Worm (Caenorhabditis elegans) whole organism, L2 larva: ENCODE data around the gene C17H12.11.

Experiments used
- C34F6.9 ChIP-seq: fragments of 150-350 bp; optimal IDR thresholded peaks from 2 replicates; lab custom pipeline; 2014; ENCODE audit warnings: missing biosample characterization, missing genetic modification characterization
- F13H6.1 ChIP-seq: sonication (generic microtip); optimal IDR thresholded peaks from 2 replicates; lab custom pipeline; 2016; ENCODE audit warnings: missing genetic modification characterization, missing compliant biosample characterization
- R02D3.7 ChIP-seq: fragments of 150-350 bp; optimal IDR thresholded peaks from 2 replicates; lab custom pipeline; 2014; ENCODE audit warnings: missing biosample characterization, missing genetic modification characterization
- Y55F3AM.14 ChIP-seq: fragments of 200-800 bp; sonication (Bioruptor generic); optimal IDR thresholded peaks from 2 replicates; lab custom pipeline; 2018; ENCODE audit warnings: mild to moderate bottlenecking, missing genetic modification characterization, missing compliant biosample characterization
- ZK546.5 ChIP-seq: sonication (generic microtip); optimal IDR thresholded peaks from 2 replicates; lab custom pipeline; 2017; ENCODE audit warnings: missing biosample characterization, missing genetic modification characterization
- alr-1 ChIP-seq: fragments of 150-350 bp; optimal IDR thresholded peaks from 2 replicates; lab custom pipeline; 2014; ENCODE audit warnings: missing biosample characterization, missing genetic modification characterization
- aly-2 ChIP-seq: fragments of 150-350 bp; optimal IDR thresholded peaks from 2 replicates; lab custom pipeline; 2014; ENCODE audit warnings: missing biosample characterization, missing genetic modification characterization
- ama-1 ChIP-seq: fragments of 150-350 bp; optimal IDR thresholded peaks from 2 replicates; lab custom pipeline; 2018; ENCODE audit warnings: inconsistent platforms
- blmp-1 ChIP-seq: sonication (generic microtip); optimal IDR thresholded peaks from 2 replicates; lab custom pipeline; 2017; ENCODE audit warnings: missing genetic modification characterization, mild to moderate bottlenecking, missing compliant biosample characterization, antibody characterized with exemption, moderate library complexity; ENCODE audit not compliant: insufficient read depth
- ceh-16 ChIP-seq: fragments of 150-350 bp; optimal IDR thresholded peaks from 2 replicates; lab custom pipeline; 2014; ENCODE audit warnings: missing biosample characterization, missing genetic modification characterization
- ceh-82 ChIP-seq: fragments of 150-350 bp; optimal IDR thresholded peaks from 2 replicates; lab custom pipeline; 2014; ENCODE audit warnings: missing biosample characterization, missing genetic modification characterization
- crh-2 ChIP-seq: sonication (generic microtip); optimal IDR thresholded peaks from 2 replicates; lab custom pipeline; 2017; ENCODE audit warnings: missing biosample characterization, missing genetic modification characterization
- dmd-4 ChIP-seq: sonication (generic microtip); optimal IDR thresholded peaks from 2 replicates; lab custom pipeline; 2017; ENCODE audit warnings: missing biosample characterization, missing genetic modification characterization
- egl-27 ChIP-seq: sonication (generic microtip); optimal IDR thresholded peaks from 3 replicates; lab custom pipeline; 2017; ENCODE audit warnings: missing biosample characterization, missing genetic modification reagents, missing genetic modification characterization
- elt-1 ChIP-seq: fragments of 150-350 bp; optimal IDR thresholded peaks from 2 replicates; lab custom pipeline; 2014; ENCODE audit warnings: missing biosample characterization, missing genetic modification characterization
- elt-3 ChIP-seq: sonication (generic microtip); optimal IDR thresholded peaks from 2 replicates; lab custom pipeline; 2017; ENCODE audit warnings: missing biosample characterization, missing genetic modification characterization
- fos-1 ChIP-seq: fragments of 150-350 bp; optimal IDR thresholded peaks from 2 replicates; lab custom pipeline; 2014; ENCODE audit warnings: missing biosample characterization, missing genetic modification characterization
- gmeb-1 ChIP-seq: fragments of 150-350 bp; optimal IDR thresholded peaks from 2 replicates; lab custom pipeline; 2014; ENCODE audit warnings: missing biosample characterization, missing genetic modification characterization
- lin-13 ChIP-seq: fragments of 150-350 bp; optimal IDR thresholded peaks from 2 replicates; lab custom pipeline; 2014; ENCODE audit warnings: missing biosample characterization, missing genetic modification reagents, missing genetic modification characterization
- lsy-2 ChIP-seq, 2 experiments: fragments of 150-350 bp in 1 of 2; sonication (generic microtip) in 1 of 2; optimal IDR thresholded peaks; 2 replicates each; lab custom pipeline; 2014 to 2017; ENCODE audit warnings: missing biosample characterization in 2 of 2, missing genetic modification characterization in 2 of 2
- mab-5 ChIP-seq: fragments of 150-350 bp; optimal IDR thresholded peaks from 2 replicates; lab custom pipeline; 2014; ENCODE audit warnings: missing biosample characterization, missing genetic modification characterization
- mbf-1 ChIP-seq: sonication (generic microtip); optimal IDR thresholded peaks from 2 replicates; lab custom pipeline; 2017; ENCODE audit warnings: missing biosample characterization, missing genetic modification characterization
- mdl-1 ChIP-seq, 2 experiments: fragments of 150-350 bp in 1 of 2; sonication (generic microtip) in 1 of 2; optimal IDR thresholded peaks; 2 replicates each; lab custom pipeline; 2017; ENCODE audit warnings: missing biosample characterization in 2 of 2, missing genetic modification characterization in 2 of 2
- nhr-10 ChIP-seq: sonication (generic microtip); optimal IDR thresholded peaks from 2 replicates; lab custom pipeline; 2017; ENCODE audit warnings: missing biosample characterization, missing genetic modification characterization
- nhr-12 ChIP-seq: fragments of 150-350 bp; optimal IDR thresholded peaks from 2 replicates; lab custom pipeline; 2014; ENCODE audit warnings: missing biosample characterization, missing genetic modification characterization
- nhr-129 ChIP-seq: fragments of 150-350 bp; optimal IDR thresholded peaks from 2 replicates; lab custom pipeline; 2014; ENCODE audit warnings: missing biosample characterization, missing genetic modification characterization
- nhr-21 ChIP-seq: fragments of 150-350 bp; optimal IDR thresholded peaks from 2 replicates; lab custom pipeline; 2014; ENCODE audit warnings: missing biosample characterization, missing genetic modification characterization
- nhr-23 ChIP-seq: fragments of 150-350 bp; optimal IDR thresholded peaks from 2 replicates; lab custom pipeline; 2014; ENCODE audit warnings: missing biosample characterization, missing genetic modification reagents, missing genetic modification characterization
- nhr-237 ChIP-seq: fragments of 150-350 bp; optimal IDR thresholded peaks from 2 replicates; lab custom pipeline; 2014; ENCODE audit warnings: missing biosample characterization, missing genetic modification characterization
- nhr-6 ChIP-seq: fragments of 150-350 bp; optimal IDR thresholded peaks from 2 replicates; lab custom pipeline; 2014; ENCODE audit warnings: missing biosample characterization, missing genetic modification characterization
- nhr-77 ChIP-seq: fragments of 150-350 bp; optimal IDR thresholded peaks from 2 replicates; lab custom pipeline; 2014; ENCODE audit warnings: missing biosample characterization, missing genetic modification characterization
- peb-1 ChIP-seq: fragments of 150-350 bp; optimal IDR thresholded peaks from 2 replicates; lab custom pipeline; 2014; ENCODE audit warnings: missing biosample characterization, missing genetic modification characterization
- sem-4 ChIP-seq: fragments of 150-350 bp; optimal IDR thresholded peaks from 2 replicates; lab custom pipeline; 2014; ENCODE audit warnings: missing biosample characterization, missing genetic modification reagents, missing genetic modification characterization
- skn-1 ChIP-seq: sonication (generic microtip); optimal IDR thresholded peaks from 2 replicates; lab custom pipeline; 2017; ENCODE audit warnings: missing biosample characterization, missing genetic modification characterization
- sma-3 ChIP-seq: sonication (generic microtip); optimal IDR thresholded peaks from 2 replicates; lab custom pipeline; 2016; ENCODE audit warnings: missing genetic modification reagents, missing genetic modification characterization, missing compliant biosample characterization
- sma-9 ChIP-seq, 2 experiments: fragments of 150-350 bp in 1 of 2; sonication (generic microtip) in 1 of 2; optimal IDR thresholded peaks; 2 replicates each; lab custom pipeline; 2014 to 2016; ENCODE audit warnings: missing genetic modification characterization in 2 of 2, mild to moderate bottlenecking in 1 of 2, missing biosample characterization in 1 of 2, missing compliant biosample characterization in 1 of 2, missing genetic modification reagents in 1 of 2, moderate library complexity in 1 of 2
- snpc-4 ChIP-seq: fragments of 150-350 bp; optimal IDR thresholded peaks from 2 replicates; lab custom pipeline; 2014; ENCODE audit warnings: missing biosample characterization, missing genetic modification characterization
- unc-39 ChIP-seq: fragments of 150-350 bp; optimal IDR thresholded peaks from 2 replicates; lab custom pipeline; 2014; ENCODE audit warnings: missing biosample characterization, missing genetic modification characterization
- unc-55 ChIP-seq: fragments of 150-350 bp; sonication (generic microtip); optimal IDR thresholded peaks from 3 replicates; lab custom pipeline; 2014; ENCODE audit warnings: missing biosample characterization, missing genetic modification reagents, missing genetic modification characterization
- unc-62 ChIP-seq: fragments of 150-350 bp; optimal IDR thresholded peaks from 2 replicates; lab custom pipeline; 2014; ENCODE audit warnings: missing biosample characterization, missing genetic modification reagents, missing genetic modification characterization
- zag-1 ChIP-seq: fragments of 150-350 bp; optimal IDR thresholded peaks from 2 replicates; lab custom pipeline; 2014; ENCODE audit warnings: missing biosample characterization, missing genetic modification characterization
- ztf-1 ChIP-seq: fragments of 200-800 bp; sonication (Bioruptor generic); conservative IDR thresholded peaks from 2 replicates; pipeline ENCODE4 v1.3.6; 2022; ENCODE audit warnings: missing genetic modification characterization, missing compliant biosample characterization
- ztf-11 ChIP-seq: sonication (generic microtip); optimal IDR thresholded peaks from 2 replicates; lab custom pipeline; 2017; ENCODE audit warnings: missing biosample characterization, missing genetic modification characterization
- ztf-4 ChIP-seq: fragments of 150-350 bp; optimal IDR thresholded peaks from 2 replicates; lab custom pipeline; 2014; ENCODE audit warnings: missing biosample characterization, missing genetic modification characterization

Gene C17H12.11

DNA sequence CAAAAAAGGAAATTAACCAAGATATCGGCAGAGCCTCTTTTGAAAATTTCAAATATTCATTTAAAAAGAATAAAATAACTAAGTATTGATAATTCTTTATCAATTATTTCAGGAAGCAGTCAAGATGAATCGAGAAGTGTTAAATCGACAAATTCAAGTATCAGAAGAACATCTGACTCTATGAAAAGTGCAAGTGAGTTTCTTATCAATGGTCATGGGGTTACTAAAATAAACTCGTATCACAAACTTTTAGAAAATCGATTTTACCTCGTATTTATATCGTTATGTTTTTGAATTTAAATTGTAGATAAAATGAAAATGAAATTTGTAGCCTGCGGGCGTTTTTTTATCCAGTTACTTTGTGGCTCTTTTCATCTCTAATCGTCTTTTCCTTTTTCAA lies 30.6 kb upstream of the C17H12.11 start:
- no peak for TF ChIP-seq nhr-237 (tag; lab: Kevin White, UChicago)
- no peak for TF ChIP-seq sma-3 (GFP tag; lab: Kevin White, UChicago)
- TF ChIP-seq ceh-16 (tag; lab: Kevin White, UChicago): no peak
- no peak for TF ChIP-seq nhr-23 (tag; lab: Kevin White, UChicago)
- no peak for TF ChIP-seq blmp-1 (tag; lab: Kevin White, UChicago)
- no peak for TF ChIP-seq sma-9 (GFP tag; optimal IDR thresholded peaks at IDR 0.05; lab: Kevin White, UChicago)
- no peak for TF ChIP-seq sma-9 (tag; optimal IDR thresholded peaks at IDR 0.05; lab: Kevin White, UChicago)
- no peak for TF ChIP-seq mab-5 (tag; lab: Kevin White, UChicago)
- TF ChIP-seq nhr-77 (tag; lab: Kevin White, UChicago): no peak
- no peak for TF ChIP-seq mbf-1
- no peak for TF ChIP-seq skn-1

DNA sequence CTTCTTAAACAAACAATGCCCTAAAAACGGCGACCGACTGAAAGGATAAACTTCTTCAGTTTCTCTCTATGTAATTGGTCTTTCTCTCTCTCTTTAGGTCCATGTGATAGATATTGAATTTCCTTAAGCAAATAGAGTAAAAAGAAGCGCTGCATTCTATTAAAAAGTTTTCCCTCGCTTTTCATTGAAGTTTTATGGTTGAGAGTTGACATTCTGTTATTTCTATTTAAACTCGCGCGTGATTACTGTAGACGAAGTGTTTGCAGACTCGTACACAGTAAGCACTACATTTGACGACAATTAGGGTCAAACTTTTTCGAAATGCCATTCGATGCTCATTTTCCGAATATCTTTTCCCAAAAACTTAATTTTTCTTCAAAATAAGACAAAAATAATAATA lies 25.0 kb upstream of the C17H12.11 start:
- TF ChIP-seq alr-1 (tag; lab: Kevin White, UChicago): no peak
- no peak for TF ChIP-seq nhr-6 (tag; lab: Kevin White, UChicago)
- no peak for TF ChIP-seq ztf-11
- TF ChIP-seq mbf-1: no peak
- no peak for TF ChIP-seq ztf-4
- TF ChIP-seq ZK546.5 (tag; lab: Kevin White, UChicago): no peak
- no peak for TF ChIP-seq unc-55 (GFP tag; lab: Kevin White, UChicago)

DNA sequence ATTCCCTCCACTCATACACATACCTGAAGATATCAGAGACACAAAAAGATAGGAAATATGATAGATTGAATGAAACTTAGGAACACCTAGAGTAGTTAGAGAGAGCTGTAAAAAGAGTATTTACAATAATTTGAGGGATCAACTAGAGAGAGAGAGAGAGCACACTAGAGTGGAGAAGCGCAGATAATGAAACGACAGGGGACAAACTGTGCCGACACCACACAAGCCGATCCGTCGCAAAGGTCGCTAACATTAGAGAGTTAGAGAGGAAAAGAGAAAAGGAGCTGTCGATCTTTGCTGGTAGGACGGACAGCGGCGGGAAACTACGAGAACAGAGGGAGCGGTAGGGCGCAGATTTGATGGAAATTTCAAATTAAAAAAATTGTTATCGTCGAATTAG lies 17.0 kb upstream of the C17H12.11 start, which contains the start of gene dyci-1:
TSS of gene dyci-1 (minus strand) at position 122 of the 400 bp plus-strand sequence.
- TF ChIP-seq ztf-4: no peak
- peak; percentile 27 for TF ChIP-seq fos-1 (tag; lab: Kevin White, UChicago)
- TF ChIP-seq nhr-129: peak; percentile 70
- no peak for TF ChIP-seq R02D3.7 (tag; lab: Kevin White, UChicago)
- TF ChIP-seq aly-2 (tag; lab: Kevin White, UChicago): no peak
- no peak for TF ChIP-seq nhr-10
- TF ChIP-seq C34F6.9: peak; percentile 2
- TF ChIP-seq sma-9 (GFP tag; optimal IDR thresholded peaks at IDR 0.05; lab: Kevin White, UChicago): peak; percentile 7
- TF ChIP-seq sma-9 (tag; optimal IDR thresholded peaks at IDR 0.05; lab: Kevin White, UChicago): no peak
- no peak for TF ChIP-seq ZK546.5 (tag; lab: Kevin White, UChicago)
- no peak for TF ChIP-seq ama-1
- no peak for TF ChIP-seq nhr-21 (tag; lab: Kevin White, UChicago)
- no peak for TF ChIP-seq blmp-1 (tag; lab: Kevin White, UChicago)
- TF ChIP-seq F13H6.1 (tag; lab: Kevin White, UChicago): peak; percentile 71
- no peak for TF ChIP-seq dmd-4
- TF ChIP-seq nhr-12: no peak
- TF ChIP-seq gmeb-1 (tag; lab: Kevin White, UChicago): no peak
- no peak for TF ChIP-seq mdl-1 (tag; optimal IDR thresholded peaks at IDR 0.05; lab: Kevin White, UChicago)
- no peak for TF ChIP-seq mab-5 (tag; lab: Kevin White, UChicago)
- TF ChIP-seq lin-13: no peak
- TF ChIP-seq zag-1: no peak
- no peak for TF ChIP-seq peb-1

DNA sequence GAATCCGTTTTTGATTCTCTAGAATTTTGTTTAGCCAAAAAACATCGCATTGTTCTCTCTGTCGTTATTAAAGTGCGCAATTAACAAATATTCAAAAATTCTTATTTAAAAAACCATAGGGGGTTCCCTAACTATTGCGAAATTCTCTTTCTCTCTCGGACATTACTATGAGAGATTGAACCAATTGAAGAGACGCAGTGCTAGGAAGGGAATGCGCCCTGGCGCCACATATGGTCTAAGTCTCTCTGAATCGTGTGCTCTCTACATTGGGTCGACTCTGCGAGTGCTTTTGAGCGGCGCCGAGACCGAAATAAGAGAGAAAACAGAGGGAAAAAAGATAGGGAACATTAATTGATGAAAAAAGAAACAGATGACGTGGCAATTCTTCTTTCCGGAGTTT lies 16.3 kb upstream of the C17H12.11 start:
- no peak for TF ChIP-seq mbf-1
- TF ChIP-seq F13H6.1 (tag; lab: Kevin White, UChicago): peak; percentile 83
- peak; percentile 98 for TF ChIP-seq crh-2
- no peak for TF ChIP-seq nhr-10
- TF ChIP-seq C34F6.9: peak; percentile 87
- peak; percentile 79 for TF ChIP-seq nhr-129
- TF ChIP-seq egl-27 (tag; lab: Kevin White, UChicago): peak; percentile 52
- TF ChIP-seq ceh-16 (tag; lab: Kevin White, UChicago): peak; percentile 48
- TF ChIP-seq dmd-4: no peak
- peak; percentile 18 for TF ChIP-seq mab-5 (tag; lab: Kevin White, UChicago)
- TF ChIP-seq unc-62: no peak
- TF ChIP-seq ceh-82 (tag; lab: Kevin White, UChicago): no peak
- TF ChIP-seq mdl-1 (tag; optimal IDR thresholded peaks at IDR 0.05; lab: Kevin White, UChicago): peak in 1 of 2 experiments; percentile 20
- TF ChIP-seq nhr-77 (tag; lab: Kevin White, UChicago): no peak
- TF ChIP-seq alr-1 (tag; lab: Kevin White, UChicago): no peak
- TF ChIP-seq lin-13: peak; percentile 56
- no peak for TF ChIP-seq ZK546.5 (tag; lab: Kevin White, UChicago)
- no peak for TF ChIP-seq peb-1
- peak; percentile 49 for TF ChIP-seq ama-1
- peak; percentile 52 for TF ChIP-seq Y55F3AM.14
- TF ChIP-seq skn-1: no peak
- peak; percentile 62 for TF ChIP-seq sma-3 (GFP tag; lab: Kevin White, UChicago)
- TF ChIP-seq elt-1: no peak
- TF ChIP-seq lsy-2 (tag; optimal IDR thresholded peaks at IDR 0.05; lab: Kevin White, UChicago): peak; percentile 53 to 78
- peak; percentile 16 for TF ChIP-seq nhr-6 (tag; lab: Kevin White, UChicago)
- TF ChIP-seq R02D3.7 (tag; lab: Kevin White, UChicago): no peak
- TF ChIP-seq gmeb-1 (tag; lab: Kevin White, UChicago): peak; percentile 59
- no peak for TF ChIP-seq elt-3 (tag; lab: Kevin White, UChicago)
- no peak for TF ChIP-seq blmp-1 (tag; lab: Kevin White, UChicago)
- no peak for TF ChIP-seq unc-39 (tag; lab: Kevin White, UChicago)
- TF ChIP-seq sem-4 (tag; lab: Kevin White, UChicago): peak; percentile 88
- no peak for TF ChIP-seq nhr-23 (tag; lab: Kevin White, UChicago)
- no peak for TF ChIP-seq ztf-1 (GFP tag; lab: Robert Waterston, UW)
- TF ChIP-seq nhr-237 (tag; lab: Kevin White, UChicago): no peak
- TF ChIP-seq ztf-11: no peak
- TF ChIP-seq snpc-4 (tag; lab: Kevin White, UChicago): peak; percentile 44
- TF ChIP-seq nhr-12: no peak
- no peak for TF ChIP-seq aly-2 (tag; lab: Kevin White, UChicago)
